Worm (Caenorhabditis elegans): Measurements from ENCODE around the gene srh-298.

DNA sequence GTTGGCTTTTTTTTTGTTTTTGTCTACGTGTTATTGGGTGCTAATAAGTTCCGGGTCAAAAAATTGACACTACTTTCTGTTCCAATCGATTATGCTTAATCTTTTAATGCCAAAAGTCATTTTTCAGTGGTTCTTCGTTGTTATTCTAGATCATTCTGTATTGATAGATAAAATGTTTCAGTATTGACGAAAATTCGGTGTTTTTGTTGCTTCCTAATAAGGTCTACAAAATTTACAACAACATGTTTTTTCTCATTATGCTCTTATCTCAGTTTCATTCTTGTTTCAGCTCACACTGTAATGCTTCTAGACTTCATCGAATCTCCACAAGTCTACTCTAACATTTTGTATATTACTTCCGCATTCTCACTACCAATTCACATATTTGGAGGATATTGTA, 12.7 kb downstream of the srh-298 start, which contains the start of gene srh-303:
- TF ChIP-seq pes-1 (GFP tag; IDR thresholded peaks at IDR 0.05) (no peak), hmbx-1 (tag; optimal IDR thresholded peaks at IDR 0.05) (no peak)
